Worm (Caenorhabditis elegans) whole organism, young adult: Measurements from ENCODE around the gene kin-18.

Experiments
- B0019.2 ChIP-seq: fragments of 200-800 bp; sonication (Bioruptor generic); conservative IDR thresholded peaks from 2 replicates; pipeline ENCODE4 v1.3.6; 2022; ENCODE audit warnings: missing genetic modification reagents, missing genetic modification characterization, missing compliant biosample characterization
- T07F8.4 ChIP-seq: sonication (generic microtip); optimal IDR thresholded peaks from 2 replicates; lab custom pipeline; 2016; ENCODE audit warnings: mild to moderate bottlenecking, missing genetic modification characterization, moderate library complexity, missing compliant biosample characterization
- lir-1 ChIP-seq: fragments of 200-800 bp; sonication (Bioruptor generic); conservative IDR thresholded peaks from 2 replicates; pipeline ENCODE4 v1.3.6; 2022; ENCODE audit warnings: missing genetic modification reagents, missing genetic modification characterization, missing compliant biosample characterization
- sea-2 ChIP-seq: fragments of 200-800 bp; sonication (Bioruptor generic); IDR thresholded peaks from 2 replicates; pipeline ENCODE4 v1.3.6; 2022; ENCODE audit warnings: missing genetic modification characterization, missing compliant biosample characterization
- snpc-4 ChIP-seq, 5 experiments: fragments of 150-350 bp in 1 of 5; sonication (generic microtip) in 4 of 5; optimal IDR thresholded peaks; 2 replicates each; lab custom pipeline; 2014 to 2018; ENCODE audit warnings: missing genetic modification characterization in 5 of 5, missing biosample characterization in 3 of 5, antibody characterized with exemption in 2 of 5, mild to moderate bottlenecking in 2 of 5, missing compliant biosample characterization in 2 of 5, missing genotype in 2 of 5, moderate library complexity in 2 of 5, missing genetic modification reagents in 1 of 5
- unc-62 ChIP-seq: fragments of 150-350 bp; optimal IDR thresholded peaks from 2 replicates; lab custom pipeline; 2014; ENCODE audit warnings: missing biosample characterization, missing genetic modification reagents, missing genetic modification characterization

DNA sequence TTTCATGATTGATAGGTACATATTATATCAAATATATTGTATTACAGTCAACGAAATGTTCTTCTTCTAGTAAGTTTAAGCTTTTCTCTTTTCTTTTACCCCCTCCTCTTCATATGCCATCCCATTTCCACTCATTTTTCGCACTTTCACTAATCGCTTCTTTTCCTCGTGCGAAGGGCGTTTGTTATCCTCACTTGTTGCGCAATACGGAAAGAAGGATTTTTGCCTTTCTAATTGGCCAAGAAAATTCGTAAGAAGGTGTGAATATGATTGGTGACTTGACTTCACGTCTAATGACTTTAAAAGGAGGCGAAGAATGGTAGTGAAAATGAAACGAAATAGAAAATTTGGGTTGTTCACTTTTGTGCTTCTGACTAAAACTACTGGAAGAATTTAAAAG lies 22.8 kb upstream of the kin-18 start:
- TF ChIP-seq T07F8.4 (tag; lab: Kevin White, UChicago) (no peak), snpc-4 (GFP tag; optimal IDR thresholded peaks at IDR 0.05; lab: Kevin White, UChicago) (no peak), snpc-4 (tag; optimal IDR thresholded peaks at IDR 0.05; lab: Kevin White, UChicago) (no peak), lir-1 (no peak), B0019.2 (no peak), unc-62 (no peak), sea-2 (no peak)
